Fruit fly (Drosophila melanogaster) whole organism, embryonic: ENCODE results near the gene Atg18b.

Source experiments
- NFAT ChIP-seq: fragments of 200-800 bp; sonication (Bioruptor generic); IDR thresholded peaks from 2 replicates; pipeline ENCODE4 v1.3.6; 2022; ENCODE audit warnings: missing biosample characterization, missing genetic modification characterization
- Sox100B ChIP-seq: fragments of 200-800 bp; sonication (Bioruptor generic); optimal IDR thresholded peaks from 3 replicates; lab custom pipeline; 2018; ENCODE audit warnings: missing biosample characterization, mild to moderate bottlenecking, missing genetic modification characterization
- dati ChIP-seq: fragments of 200-800 bp; sonication (Bioruptor generic); IDR thresholded peaks from 2 replicates; pipeline ENCODE4 v1.3.6; 2022; ENCODE audit warnings: missing biosample characterization, missing genetic modification characterization
- dpn ChIP-seq, 2 experiments: fragments of 200-800 bp; sonication (Bioruptor generic); optimal IDR thresholded peaks; 3 replicates each; lab custom pipeline; 2016; ENCODE audit warnings: missing biosample characterization in 2 of 2, missing genetic modification characterization in 2 of 2
- onecut ChIP-seq: fragments of 200-800 bp; sonication (Bioruptor generic); IDR thresholded peaks from 2 replicates; pipeline ENCODE4 v1.3.6; 2022; ENCODE audit warnings: missing biosample characterization, missing genetic modification characterization

DNA sequence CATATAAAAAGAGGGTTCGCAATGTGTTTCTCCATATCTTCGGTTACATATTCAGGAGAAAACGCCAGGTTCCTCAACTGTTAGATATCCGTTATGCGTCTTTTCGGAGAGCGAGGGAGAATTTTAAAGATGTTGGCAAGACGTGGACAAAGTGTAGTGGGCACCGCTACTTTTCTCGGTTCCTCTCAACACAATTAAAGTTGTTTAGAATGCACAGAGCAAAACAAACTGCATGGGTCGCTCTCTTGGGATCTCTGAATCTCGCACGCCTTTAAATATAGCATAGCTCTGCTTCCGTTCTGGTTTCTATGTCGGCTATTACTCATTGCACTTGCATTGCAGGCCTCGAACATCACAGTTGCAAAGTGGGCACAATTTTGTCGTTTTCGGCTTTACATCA lies 14.2 kb downstream of the Atg18b start, which contains the start of gene clumsy:
- TF ChIP-seq Sox100B (GFP tag; lab: Kevin White, UChicago) (no peak), onecut (no peak), NFAT (no peak), dati (GFP tag; lab: Robert Waterston, UW) (no peak), dpn (GFP tag; optimal IDR thresholded peaks at IDR 0.05; lab: Kevin White, UChicago) (no peak)
